Fruit fly (Drosophila melanogaster) whole organism, wandering third instar larva: ENCODE results near the gene CG31404.

Experiments
- CG32264 ChIP-seq: fragments of 200-800 bp; sonication (Bioruptor generic); optimal IDR thresholded peaks from 2 replicates; lab custom pipeline; 2016; ENCODE audit warnings: missing biosample characterization, missing genetic modification characterization
- CG9705 ChIP-seq: fragments of 200-800 bp; sonication (Bioruptor generic); optimal IDR thresholded peaks from 2 replicates; lab custom pipeline; 2018; ENCODE audit warnings: missing biosample characterization, mild to moderate bottlenecking, missing genetic modification characterization
- CrebA ChIP-seq: fragments of 200-800 bp; sonication (Bioruptor generic); optimal IDR thresholded peaks from 2 replicates; lab custom pipeline; 2016; ENCODE audit warnings: missing biosample characterization, mild to moderate bottlenecking, missing genetic modification characterization, borderline replicate concordance
- Dfd ChIP-seq: fragments of >200 bp; optimal IDR thresholded peaks from 2 replicates; lab custom pipeline; 2017; ENCODE audit warnings: missing biosample characterization, missing genetic modification characterization
- Dif ChIP-seq: fragments of 200-275, 200-300 bp; sonication (Bioruptor generic); optimal IDR thresholded peaks from 2 replicates; lab custom pipeline; 2018; ENCODE audit warnings: missing biosample characterization, missing genetic modification characterization; ENCODE audit not compliant: partially characterized antibody
- GATAd ChIP-seq: sonication (Bioruptor generic); optimal IDR thresholded peaks from 2 replicates; lab custom pipeline; 2016; ENCODE audit warnings: missing biosample characterization, missing genetic modification characterization
- HLH106 ChIP-seq: fragments of 200-800 bp; optimal IDR thresholded peaks from 3 replicates; lab custom pipeline; 2019; ENCODE audit warnings: missing biosample characterization, mild to moderate bottlenecking, missing genetic modification characterization, moderate library complexity
- Hnf4 ChIP-seq: fragments of 200-800 bp; sonication (Bioruptor generic); optimal IDR thresholded peaks from 2 replicates; lab custom pipeline; 2016; ENCODE audit warnings: missing biosample characterization, mild to moderate bottlenecking, missing genetic modification characterization
- Hr83 ChIP-seq: fragments of 200-300 bp; sonication (Bioruptor generic); optimal IDR thresholded peaks from 2 replicates; lab custom pipeline; 2016; ENCODE audit warnings: missing biosample characterization, mild to moderate bottlenecking, missing genetic modification characterization, moderate library complexity; ENCODE audit not compliant: poor library complexity, severe bottlenecking
- Jra ChIP-seq: sonication (Bioruptor generic); optimal IDR thresholded peaks from 2 replicates; lab custom pipeline; 2016; ENCODE audit warnings: missing biosample characterization, missing genetic modification characterization
- Mio ChIP-seq: sonication (Bioruptor generic); optimal IDR thresholded peaks from 2 replicates; lab custom pipeline; 2016; ENCODE audit warnings: missing biosample characterization, missing genetic modification characterization
- Myc ChIP-seq: fragments of >200 bp; optimal IDR thresholded peaks from 2 replicates; lab custom pipeline; 2017
- N ChIP-seq: fragments of >200 bp; optimal IDR thresholded peaks from 2 replicates; lab custom pipeline; 2018; ENCODE audit warnings: missing biosample characterization, missing external identifiers, missing genetic modification characterization
- OdsH ChIP-seq: fragments of 200-800 bp; sonication (Bioruptor generic); optimal IDR thresholded peaks from 2 replicates; lab custom pipeline; 2016; ENCODE audit warnings: missing biosample characterization, mild to moderate bottlenecking, missing genetic modification characterization
- Rel ChIP-seq, 2 experiments: fragments of 200-800 bp; sonication (Bioruptor generic) in 1 of 2; optimal IDR thresholded peaks; 2 replicates in 1 of 2; 3 replicates in 1 of 2; lab custom pipeline; 2016 to 2019; ENCODE audit warnings: mild to moderate bottlenecking in 2 of 2, missing biosample characterization in 2 of 2, missing genetic modification characterization in 2 of 2, moderate library complexity in 1 of 2
- Sp1 ChIP-seq: fragments of 200-800 bp; sonication (Bioruptor generic); optimal IDR thresholded peaks from 3 replicates; lab custom pipeline; 2019; ENCODE audit warnings: missing biosample characterization, mild to moderate bottlenecking, missing genetic modification characterization, moderate library complexity
- Vsx2 ChIP-seq: fragments of 200-300, 225-300 bp; sonication (Bioruptor generic); optimal IDR thresholded peaks from 2 replicates; lab custom pipeline; 2018; ENCODE audit warnings: missing biosample characterization, missing genetic modification characterization; ENCODE audit not compliant: partially characterized antibody
- br ChIP-seq: fragments of 200-800 bp; sonication (Bioruptor generic); optimal IDR thresholded peaks from 2 replicates; lab custom pipeline; 2016; ENCODE audit warnings: missing biosample characterization, missing genetic modification characterization
- brk ChIP-seq: fragments of 200-800 bp; sonication (Bioruptor generic); optimal IDR thresholded peaks from 2 replicates; lab custom pipeline; 2016; ENCODE audit warnings: missing biosample characterization, mild to moderate bottlenecking, missing genetic modification characterization
- dl ChIP-seq, 2 experiments: fragments of 175-275, 200-275 bp in 1 of 2; fragments of 200-275 bp in 1 of 2; sonication (Bioruptor generic); optimal IDR thresholded peaks; lab custom pipeline; 2018; ENCODE audit warnings: mild to moderate bottlenecking in 2 of 2, missing biosample characterization in 2 of 2, missing genetic modification characterization in 2 of 2, moderate library complexity in 2 of 2; ENCODE audit not compliant: partially characterized antibody in 2 of 2, insufficient read depth in 1 of 2
- dmrt93B ChIP-seq: fragments of 200-800 bp; sonication (Bioruptor generic); optimal IDR thresholded peaks from 2 replicates; lab custom pipeline; 2018; ENCODE audit warnings: missing biosample characterization, mild to moderate bottlenecking, missing genetic modification characterization
- dsf ChIP-seq: sonication (Bioruptor generic); optimal IDR thresholded peaks from 2 replicates; lab custom pipeline; 2016; ENCODE audit warnings: missing biosample characterization, missing genetic modification characterization, borderline replicate concordance
- ey ChIP-seq: fragments of 200-800 bp; sonication (Bioruptor generic); optimal IDR thresholded peaks from 2 replicates; lab custom pipeline; 2016; ENCODE audit warnings: missing biosample characterization, missing genetic modification characterization
- foxo ChIP-seq, 2 experiments: fragments of 200-800 bp; sonication (Bioruptor generic); optimal IDR thresholded peaks; 2 replicates in 1 of 2; 3 replicates in 1 of 2; lab custom pipeline; 2016 to 2017; ENCODE audit warnings: missing biosample characterization in 2 of 2, missing genetic modification characterization in 2 of 2
- fru ChIP-seq: fragments of 200-800 bp; sonication (Bioruptor generic); optimal IDR thresholded peaks from 3 replicates; lab custom pipeline; 2016; ENCODE audit warnings: missing biosample characterization, mild to moderate bottlenecking, missing genetic modification characterization
- h ChIP-seq: fragments of 200-800 bp; sonication (Bioruptor generic); optimal IDR thresholded peaks from 3 replicates; lab custom pipeline; 2016; ENCODE audit warnings: missing biosample characterization, mild to moderate bottlenecking, missing genetic modification characterization
- jim ChIP-seq: fragments of 175-275, 200-325 bp; sonication (Bioruptor generic); optimal IDR thresholded peaks from 2 replicates; lab custom pipeline; 2016; ENCODE audit warnings: missing biosample characterization, mild to moderate bottlenecking, missing genetic modification characterization
- lola ChIP-seq: fragments of >200 bp; optimal IDR thresholded peaks from 2 replicates; lab custom pipeline; 2017; ENCODE audit warnings: missing biosample characterization, missing genetic modification characterization
- pan ChIP-seq: fragments of >200 bp; optimal IDR thresholded peaks from 2 replicates; lab custom pipeline; 2017
- psq ChIP-seq: fragments of 200-800 bp; sonication (Bioruptor generic); optimal IDR thresholded peaks from 3 replicates; lab custom pipeline; 2017; ENCODE audit warnings: missing biosample characterization, mild to moderate bottlenecking, missing genetic modification characterization, moderate library complexity
- rgr ChIP-seq: fragments of 200-800 bp; sonication (Bioruptor generic); optimal IDR thresholded peaks from 3 replicates; lab custom pipeline; 2016; ENCODE audit warnings: missing biosample characterization, mild to moderate bottlenecking, missing genetic modification characterization
- sage ChIP-seq: fragments of 200-800 bp; sonication (Bioruptor generic); optimal IDR thresholded peaks from 2 replicates; lab custom pipeline; 2016; ENCODE audit warnings: missing biosample characterization, mild to moderate bottlenecking, missing genetic modification characterization
- sv ChIP-seq: fragments of 200-800 bp; sonication (Bioruptor generic); optimal IDR thresholded peaks from 3 replicates; lab custom pipeline; 2016; ENCODE audit warnings: missing biosample characterization, missing genetic modification characterization
- tai ChIP-seq: sonication (Bioruptor generic); optimal IDR thresholded peaks from 2 replicates; lab custom pipeline; 2016; ENCODE audit warnings: missing biosample characterization, missing genetic modification characterization
- usp ChIP-seq: fragments of >200 bp; optimal IDR thresholded peaks from 2 replicates; lab custom pipeline; 2017; ENCODE audit warnings: missing biosample characterization, missing genetic modification characterization
- woc ChIP-seq: sonication (Bioruptor generic); optimal IDR thresholded peaks from 2 replicates; lab custom pipeline; 2016; ENCODE audit warnings: missing biosample characterization, mild to moderate bottlenecking, missing genetic modification characterization

CG31404 gene

DNA sequence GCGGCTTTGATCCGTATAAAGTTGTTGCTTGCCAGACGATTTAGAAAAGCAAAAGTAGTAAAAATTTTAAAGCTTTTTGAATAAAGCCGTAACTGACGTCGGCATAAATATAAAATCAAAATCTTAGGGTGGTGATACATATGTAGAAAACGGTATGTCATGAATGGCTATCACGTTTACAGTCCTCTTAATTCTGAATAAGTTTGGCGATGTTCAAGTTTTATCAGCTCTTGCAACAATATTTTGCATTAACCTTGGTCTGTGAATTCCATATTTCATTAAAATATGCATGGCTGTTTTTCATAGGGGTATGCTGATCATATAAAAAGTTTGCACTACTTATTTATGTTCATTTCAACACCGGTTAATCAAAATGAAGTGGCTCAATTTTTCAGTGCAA is 32.8 kb upstream of the CG31404 start, which contains the start of gene CG11626:
CG11626 (plus strand) TSS at position 301 of the 400 bp plus-strand sequence.
- TF ChIP-seq CG9705 (GFP tag; lab: Kevin White, UChicago) (no peak), dmrt93B (no peak), usp (no peak), sage (GFP tag; lab: Kevin White, UChicago) (no peak), jim (GFP tag; lab: Kevin White, UChicago) (no peak)

dm6 chr3R:19406852-19407251 is 31.0 kb upstream of the CG31404 start:
- no peak for TF ChIP-seq jim (GFP tag; lab: Kevin White, UChicago)
- no peak for TF ChIP-seq foxo (GFP tag; optimal IDR thresholded peaks at IDR 0.05; lab: Kevin White, UChicago)
- no peak for TF ChIP-seq h
- no peak for TF ChIP-seq OdsH (GFP tag; lab: Kevin White, UChicago)
- TF ChIP-seq sv (GFP tag; lab: Kevin White, UChicago) = no peak
- TF ChIP-seq Vsx2 = no peak
- TF ChIP-seq Dfd (GFP tag; lab: Kevin White, UChicago) = no peak
- TF ChIP-seq CG9705 (GFP tag; lab: Kevin White, UChicago) = no peak
- no peak for TF ChIP-seq lola (GFP tag; lab: Kevin White, UChicago)
- TF ChIP-seq CG32264 (GFP tag; lab: Kevin White, UChicago) = no peak
- TF ChIP-seq Dif = no peak
- no peak for TF ChIP-seq Myc (lab: Kevin White, UChicago)
- TF ChIP-seq fru (GFP tag; lab: Kevin White, UChicago) = no peak

- TF ChIP-seq ey (GFP tag; lab: Kevin White, UChicago) (no peak), dl (GFP tag; optimal IDR thresholded peaks at IDR 0.05; lab: Kevin White, UChicago; ENCODE audit: insufficient read depth in 1 of 2, partially characterized antibody in 2 of 2) (no peak), Hr83 (no peak), sv (GFP tag; lab: Kevin White, UChicago) (no peak), tai (GFP tag; lab: Kevin White, UChicago) (no peak), jim (GFP tag; lab: Kevin White, UChicago) (no peak), CG32264 (GFP tag; lab: Kevin White, UChicago) (no peak), Jra (no peak), Rel (GFP tag; optimal IDR thresholded peaks at IDR 0.05; lab: Kevin White, UChicago) (no peak), Rel (tag; optimal IDR thresholded peaks at IDR 0.05; lab: Kevin White, UChicago) (no peak), CG9705 (GFP tag; lab: Kevin White, UChicago) (no peak)
These were observed 28.5 kb upstream of the CG31404 start for dm6 chr3R:19404296-19404695.

DNA sequence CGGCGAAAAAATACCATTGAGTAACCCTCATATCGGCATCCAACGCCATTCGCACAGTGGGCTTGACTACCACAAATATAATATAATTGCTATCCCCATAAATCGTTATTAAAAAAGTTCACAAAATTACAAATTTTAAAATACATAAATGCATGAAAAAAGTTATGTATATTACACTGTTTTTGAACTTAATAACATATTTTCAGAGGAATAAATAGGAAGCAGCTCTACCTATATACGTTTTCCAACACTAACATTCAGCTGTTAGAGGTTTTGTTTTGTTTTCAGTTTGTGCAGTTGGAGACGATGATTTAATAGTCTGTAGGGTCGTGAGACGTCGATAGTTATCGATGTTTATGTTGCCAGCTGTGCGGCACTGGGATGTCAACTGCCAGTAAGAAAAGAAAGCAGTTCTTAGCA is 27.3 kb upstream of the CG31404 start, which contains the start of the genes Ino80 and Aptx:
Ino80 (minus strand) TSS at position 58 of the 420 bp plus-strand sequence.
Aptx (plus strand) TSS at position 360 of the 420 bp plus-strand sequence.
- TF ChIP-seq ey (GFP tag; lab: Kevin White, UChicago) (peak; percentile 94), dsf (GFP tag; lab: Kevin White, UChicago) (peak; percentile 91), Myc (lab: Kevin White, UChicago) (peak; percentile 21), sv (GFP tag; lab: Kevin White, UChicago) (peak; percentile 97), GATAd (GFP tag; lab: Kevin White, UChicago) (peak; percentile 87), Jra (peak; percentile 96), OdsH (GFP tag; lab: Kevin White, UChicago) (peak; percentile 91), foxo (GFP tag; optimal IDR thresholded peaks at IDR 0.05; lab: Kevin White, UChicago) (peak; percentile 63 to 96), woc (GFP tag; lab: Kevin White, UChicago) (peak; percentile 90), Hr83 (peak; percentile 45), rgr (GFP tag; lab: Kevin White, UChicago) (peak; percentile 95), CrebA (GFP tag; lab: Kevin White, UChicago) (peak; percentile 18), sage (GFP tag; lab: Kevin White, UChicago) (peak; percentile 75), HLH106 (peak; percentile 93), Dfd (GFP tag; lab: Kevin White, UChicago) (no peak), jim (GFP tag; lab: Kevin White, UChicago) (peak; percentile 67), Rel (GFP tag; optimal IDR thresholded peaks at IDR 0.05; lab: Kevin White, UChicago) (no peak), Rel (tag; optimal IDR thresholded peaks at IDR 0.05; lab: Kevin White, UChicago) (no peak), CG32264 (GFP tag; lab: Kevin White, UChicago) (peak; percentile 83), psq (GFP tag; lab: Kevin White, UChicago) (peak; percentile 90), dmrt93B (peak; percentile 91), br (GFP tag; lab: Kevin White, UChicago) (peak; percentile 92), Hnf4 (GFP tag; lab: Kevin White, UChicago) (peak; percentile 94), h (peak; percentile 95), usp (no peak), CG9705 (GFP tag; lab: Kevin White, UChicago) (peak; percentile 85), Sp1 (GFP tag; lab: Kevin White, UChicago) (peak; percentile 86), Mio (GFP tag; lab: Kevin White, UChicago) (peak; percentile 57), Vsx2 (no peak), brk (GFP tag; lab: Kevin White, UChicago) (peak; percentile 95), N (GFP tag; lab: Kevin White, UChicago) (no peak), fru (GFP tag; lab: Kevin White, UChicago) (peak; percentile 93), lola (GFP tag; lab: Kevin White, UChicago) (no peak), pan (no peak), dl (GFP tag; optimal IDR thresholded peaks at IDR 0.05; lab: Kevin White, UChicago; ENCODE audit: insufficient read depth in 1 of 2, partially characterized antibody in 2 of 2) (no peak), tai (GFP tag; lab: Kevin White, UChicago) (peak; percentile 97)
